Worm (Caenorhabditis elegans) whole organism, young adult: ENCODE results near the gene ccdc-149.

Source experiments
- K11D2.4 ChIP-seq: fragments of 200-800 bp; sonication (Bioruptor generic); IDR thresholded peaks from 2 replicates; pipeline ENCODE4 v1.3.6; 2022; ENCODE audit warnings: missing genetic modification reagents, missing genetic modification characterization, missing compliant biosample characterization
- chd-7 ChIP-seq: sonication (generic microtip); optimal IDR thresholded peaks from 2 replicates; lab custom pipeline; 2016; ENCODE audit warnings: mild to moderate bottlenecking, missing genetic modification characterization, moderate library complexity, missing compliant biosample characterization
- hmg-20 ChIP-seq: fragments of 200-800 bp; sonication (Bioruptor generic); IDR thresholded peaks from 2 replicates; pipeline ENCODE4 v1.3.6; 2022; ENCODE audit warnings: missing genetic modification reagents, missing genetic modification characterization, missing compliant biosample characterization

ce11 chrX:11463568-11463967 is 47.7 kb downstream of the ccdc-149 start:
- TF ChIP-seq chd-7, result no peak
- no peak for TF ChIP-seq K11D2.4
- TF ChIP-seq hmg-20 (GFP tag; lab: Robert Waterston, UW), result no peak
